Worm (Caenorhabditis elegans) whole organism, late embryonic: Measurements from ENCODE around the gene dod-17.

Source experiments
- dmd-4 ChIP-seq: sonication (generic microtip); optimal IDR thresholded peaks from 2 replicates; lab custom pipeline; 2016; ENCODE audit warnings: borderline replicate concordance, missing genetic modification characterization, missing compliant biosample characterization
- elt-4 ChIP-seq: sonication (generic microtip); optimal IDR thresholded peaks from 2 replicates; lab custom pipeline; 2016; ENCODE audit warnings: missing genetic modification characterization, missing compliant biosample characterization
- eyg-1 ChIP-seq: sonication (generic microtip); optimal IDR thresholded peaks from 2 replicates; lab custom pipeline; 2016; ENCODE audit warnings: missing genotype, missing genetic modification characterization, missing compliant biosample characterization
- pag-3 ChIP-seq: sonication (generic microtip); optimal IDR thresholded peaks from 2 replicates; lab custom pipeline; 2016; ENCODE audit warnings: missing compliant biosample characterization, missing genetic modification characterization, borderline replicate concordance
- rnt-1 ChIP-seq: sonication (generic microtip); optimal IDR thresholded peaks from 2 replicates; lab custom pipeline; 2016; ENCODE audit warnings: missing genetic modification characterization, missing compliant biosample characterization
- zip-5 ChIP-seq: sonication (generic microtip); optimal IDR thresholded peaks from 2 replicates; lab custom pipeline; 2016; ENCODE audit warnings: missing genetic modification characterization, missing compliant biosample characterization

DNA sequence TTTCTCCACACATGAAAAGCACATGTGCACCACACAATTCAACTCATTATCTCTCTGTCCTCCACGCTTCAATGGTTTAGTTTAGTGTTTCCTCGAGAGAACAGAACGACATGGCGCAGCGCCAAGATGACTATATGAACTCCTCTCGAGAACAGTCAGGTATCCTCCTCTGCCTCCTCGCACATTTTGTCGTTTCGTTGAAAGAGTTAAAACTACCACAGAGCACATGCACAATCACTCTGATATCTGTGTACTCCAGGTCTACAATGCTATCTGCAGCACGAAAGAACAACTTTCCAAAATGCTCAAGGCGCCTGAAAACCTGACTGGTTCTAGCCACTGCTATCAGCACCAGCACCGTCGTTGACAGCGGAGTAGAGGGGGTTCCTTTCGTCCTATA is 50.7 kb downstream of the dod-17 start:
- TF ChIP-seq zip-5: no peak
- TF ChIP-seq pag-3 (tag; lab: Kevin White, UChicago): no peak
- TF ChIP-seq eyg-1 (tag; lab: Kevin White, UChicago): no peak
- TF ChIP-seq rnt-1 (tag; lab: Kevin White, UChicago): no peak
- TF ChIP-seq elt-4 (tag; lab: Kevin White, UChicago): no peak
- TF ChIP-seq dmd-4 (tag; lab: Kevin White, UChicago): no peak
